Worm (Caenorhabditis elegans) whole organism, midembryonic: Measurements from ENCODE around the gene C01G10.10.

Experiments used
- flt-1 ChIP-seq: fragments of 200-800 bp; sonication (Bioruptor generic); IDR thresholded peaks from 2 replicates; pipeline ENCODE4 v1.3.6; 2022; ENCODE audit warnings: missing genetic modification characterization, missing compliant biosample characterization
- med-1 ChIP-seq: sonication (generic microtip); optimal IDR thresholded peaks from 2 replicates; lab custom pipeline; 2017; ENCODE audit warnings: missing genetic modification characterization, mild to moderate bottlenecking, missing compliant biosample characterization, antibody characterized with exemption, missing genetic modification reagents; ENCODE audit not compliant: insufficient read depth
- tab-1 ChIP-seq: fragments of 200-800 bp; sonication (Bioruptor generic); IDR thresholded peaks from 2 replicates; pipeline ENCODE4 v1.3.6; 2022; ENCODE audit warnings: missing genetic modification characterization, missing compliant biosample characterization

- no peak for TF ChIP-seq tab-1 (GFP tag; lab: Robert Waterston, UW)
- TF ChIP-seq med-1 = no peak
- no peak for TF ChIP-seq flt-1 (GFP tag; lab: Robert Waterston, UW)
These were observed 45.7 kb upstream of the C01G10.10 start, which contains the start of gene srr-7 for ce11 chrV:15127955-15128354.
